Worm (Caenorhabditis elegans): Measurements from ENCODE around the gene F18E2.15.

- TF ChIP-seq him-1 (tag; optimal IDR thresholded peaks at IDR 0.05): no peak
- TF ChIP-seq W03F9.2 (tag; optimal IDR thresholded peaks at IDR 0.05): no peak
Measured at ce11 chrV:12716447-12716846, 44.4 kb downstream of the F18E2.15 start, which contains the start of gene str-178.

All from whole organism, L4/young adult.